3 fruit fly cellular contexts compared by ENCODE assay signal in the genomic region with DNA sequence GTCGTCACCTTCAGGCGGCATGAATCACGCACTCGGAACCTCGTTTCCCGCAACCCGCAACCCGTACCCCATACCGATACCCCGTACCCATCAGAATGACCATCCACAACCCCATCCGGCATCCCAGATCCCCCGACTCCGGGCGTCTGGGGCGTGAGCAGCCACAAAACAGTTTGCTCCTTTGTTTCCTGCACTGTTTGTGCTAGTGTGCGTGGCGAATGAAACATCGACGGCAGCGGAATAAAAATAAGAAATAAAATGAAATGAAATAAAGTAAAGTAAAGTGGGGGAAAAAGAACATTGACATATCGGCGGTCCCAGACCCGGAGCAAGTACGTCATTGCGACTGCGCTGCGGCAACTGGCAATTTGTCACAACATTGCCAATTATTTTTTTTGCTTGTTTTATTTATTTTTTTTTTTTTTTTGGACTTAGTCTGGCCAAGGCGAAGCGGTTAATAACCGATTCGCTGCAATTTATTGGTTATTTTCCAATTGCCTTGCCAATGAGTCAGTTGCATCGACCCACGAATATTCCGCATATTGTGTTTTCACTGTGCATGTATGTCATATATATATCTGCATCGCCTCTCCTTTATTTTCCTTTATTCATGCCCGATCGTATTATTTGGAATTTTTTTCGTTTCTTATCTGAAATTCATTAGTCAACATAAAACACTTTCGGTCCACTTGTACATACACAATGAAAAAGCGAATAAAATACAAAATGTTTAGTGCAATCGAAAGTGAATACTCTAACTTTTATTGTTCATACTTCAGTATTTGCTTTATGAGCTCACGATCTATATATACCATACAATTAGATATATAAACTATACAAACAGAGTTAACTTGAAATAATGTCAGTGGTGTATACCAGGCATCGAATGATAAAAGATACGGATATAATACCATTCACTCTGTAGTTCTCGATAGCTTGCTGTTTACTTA.
TF ChIP-seq lines count a peak whose summit lies in the region.

No protein-coding gene starts in this region.

TF ChIP-seq in whole organism, embryonic, 481 proteins besides CTCF, POLR2A, EP300 and RAD21 (continued from another document):
- TF ChIP-seq H15 (GFP tag; IDR thresholded peaks at IDR 0.05; lab: Robert Waterston, UW) (no peak), GATAe (GFP tag; conservative IDR thresholded peaks at IDR 0.05; lab: Robert Waterston, UW) (no peak), bowl (GFP tag; IDR thresholded peaks at IDR 0.05; lab: Robert Waterston, UW) (no peak), CG17359 (tag; optimal IDR thresholded peaks at IDR 0.05; lab: Kevin White, UChicago) (no peak)

TF ChIP-seq in whole organism, prepupa, 60 proteins besides CTCF, POLR2A, EP300 and RAD21 (continued from another document):
- TF ChIP-seq Ets21C (GFP tag; optimal IDR thresholded peaks at IDR 0.05; lab: Kevin White, UChicago) (peak; percentile 38), CG6792 (GFP tag; optimal IDR thresholded peaks at IDR 0.05; lab: Kevin White, UChicago) (peak; percentile 50), vri (GFP tag; optimal IDR thresholded peaks at IDR 0.05; lab: Kevin White, UChicago) (peak; percentile 35), achi (GFP tag; optimal IDR thresholded peaks at IDR 0.05; lab: Kevin White, UChicago) (peak; percentile 22), CG1621 (tag; optimal IDR thresholded peaks at IDR 0.05; lab: Kevin White, UChicago) (peak; percentile 78), CG31627 (GFP tag; optimal IDR thresholded peaks at IDR 0.05; lab: Kevin White, UChicago) (peak; percentile 58), Sox15 (GFP tag; optimal IDR thresholded peaks at IDR 0.05; lab: Kevin White, UChicago) (no peak), esn (GFP tag; optimal IDR thresholded peaks at IDR 0.05; lab: Kevin White, UChicago) (peak; percentile 58), CG8632 (GFP tag; optimal IDR thresholded peaks at IDR 0.05; lab: Kevin White, UChicago) (peak; percentile 49), CG15336 (GFP tag; IDR thresholded peaks at IDR 0.05; lab: Robert Waterston, UW) (peak; percentile 41; the same call in 1 of the 2 replicates), CG7368 (GFP tag; optimal IDR thresholded peaks at IDR 0.05; lab: Kevin White, UChicago) (no peak), CG6808 (GFP tag; optimal IDR thresholded peaks at IDR 0.05; lab: Kevin White, UChicago) (peak; percentile 55), CG3919 (GFP tag; optimal IDR thresholded peaks at IDR 0.05; lab: Kevin White, UChicago) (peak; percentile 9), Met (GFP tag; optimal IDR thresholded peaks at IDR 0.05; lab: Kevin White, UChicago) (peak; percentile 63), fd59A (GFP tag; optimal IDR thresholded peaks at IDR 0.05; lab: Kevin White, UChicago) (no peak), svp (GFP tag; lab: Kevin White, UChicago) (peak; percentile 90), ss (GFP tag; optimal IDR thresholded peaks at IDR 0.05; lab: Kevin White, UChicago) (peak in 1 of 2 experiments; percentile 52), Eip78C (GFP tag; lab: Kevin White, UChicago) (peak; percentile 81), net (GFP tag; optimal IDR thresholded peaks at IDR 0.05; lab: Kevin White, UChicago) (no peak), fd85E (GFP tag; optimal IDR thresholded peaks at IDR 0.05; lab: Kevin White, UChicago) (no peak), dsx (GFP tag; optimal IDR thresholded peaks at IDR 0.05; lab: Kevin White, UChicago; ENCODE audit: poor library complexity, severe bottlenecking) (no peak), Eip75B (GFP tag; optimal IDR thresholded peaks at IDR 0.05; lab: Kevin White, UChicago) (no peak), Blimp-1 (GFP tag; optimal IDR thresholded peaks at IDR 0.05; lab: Kevin White, UChicago) (peak; percentile 53), CG6163 (GFP tag; IDR thresholded peaks at IDR 0.05; lab: Robert Waterston, UW) (peak; percentile 65; the same call in 2 of the 3 replicates), CG11294 (GFP tag; IDR thresholded peaks at IDR 0.05; lab: Robert Waterston, UW) (no peak), CG4318 (GFP tag; optimal IDR thresholded peaks at IDR 0.05; lab: Kevin White, UChicago) (no peak), Hr39 (GFP tag; optimal IDR thresholded peaks at IDR 0.05; lab: Kevin White, UChicago) (peak; percentile 58), acj6 (GFP tag; optimal IDR thresholded peaks at IDR 0.05; lab: Kevin White, UChicago) (peak; percentile 26), lz (GFP tag; optimal IDR thresholded peaks at IDR 0.05; lab: Kevin White, UChicago) (peak; percentile 45), CG3032 (tag; optimal IDR thresholded peaks at IDR 0.05; lab: Kevin White, UChicago) (no peak), Smox (GFP tag; optimal IDR thresholded peaks at IDR 0.05; lab: Kevin White, UChicago) (peak; percentile 48), cyc (GFP tag; optimal IDR thresholded peaks at IDR 0.05; lab: Kevin White, UChicago) (peak; percentile 49)

TF ChIP-seq in whole organism, wandering third instar larva, 38 proteins besides CTCF, POLR2A, EP300 and RAD21 (continued from another document):
- TF ChIP-seq rgr (GFP tag; optimal IDR thresholded peaks at IDR 0.05; lab: Kevin White, UChicago) = no peak
- peak; percentile 59 for TF ChIP-seq psq (GFP tag; optimal IDR thresholded peaks at IDR 0.05; lab: Kevin White, UChicago)
- TF ChIP-seq GATAd (GFP tag; optimal IDR thresholded peaks at IDR 0.05; lab: Kevin White, UChicago) = no peak
- no peak for TF ChIP-seq Myc (optimal IDR thresholded peaks at IDR 0.05; lab: Kevin White, UChicago)
- no peak for TF ChIP-seq brk (GFP tag; optimal IDR thresholded peaks at IDR 0.05; lab: Kevin White, UChicago)
- no peak for TF ChIP-seq tai (GFP tag; optimal IDR thresholded peaks at IDR 0.05; lab: Kevin White, UChicago)
- no peak for TF ChIP-seq lola (GFP tag; optimal IDR thresholded peaks at IDR 0.05; lab: Kevin White, UChicago)
- TF ChIP-seq Hr78 (GFP tag; optimal IDR thresholded peaks at IDR 0.05; lab: Kevin White, UChicago) = no peak
- no peak for TF ChIP-seq dl (GFP tag; optimal IDR thresholded peaks at IDR 0.05; lab: Kevin White, UChicago; ENCODE audit: insufficient read depth in 1 of 2, partially characterized antibody in 2 of 2)
- no peak for TF ChIP-seq dsf (GFP tag; optimal IDR thresholded peaks at IDR 0.05; lab: Kevin White, UChicago; ENCODE audit: borderline replicate concordance)
- TF ChIP-seq Sp1 (GFP tag; optimal IDR thresholded peaks at IDR 0.05; lab: Kevin White, UChicago) = peak; percentile 25
- peak; percentile 37 for TF ChIP-seq woc (GFP tag; optimal IDR thresholded peaks at IDR 0.05; lab: Kevin White, UChicago)
- no peak for TF ChIP-seq CG32264 (GFP tag; optimal IDR thresholded peaks at IDR 0.05; lab: Kevin White, UChicago)
- TF ChIP-seq Dfd (GFP tag; optimal IDR thresholded peaks at IDR 0.05; lab: Kevin White, UChicago) = no peak
- no peak for TF ChIP-seq Vsx2 (GFP tag; optimal IDR thresholded peaks at IDR 0.05; lab: Kevin White, UChicago; ENCODE audit: partially characterized antibody)
